Fruit fly (Drosophila melanogaster): ENCODE data around the gene twin.

The twin gene

dm6 chr3R:24261380-24262021, 39.7 kb upstream of the twin start:
- no peak for TF ChIP-seq psq (optimal IDR thresholded peaks at IDR 0.05)
- no peak for TF ChIP-seq insv (optimal IDR thresholded peaks at IDR 0.05)
- no peak for TF ChIP-seq h (optimal IDR thresholded peaks at IDR 0.05)
- no peak for TF ChIP-seq ttk (optimal IDR thresholded peaks at IDR 0.05)
- no peak for TF ChIP-seq Sin3A (optimal IDR thresholded peaks at IDR 0.05)
- TF ChIP-seq Myc (optimal IDR thresholded peaks at IDR 0.05) = no peak

dm6 chr3R:24260411-24260810, 38.6 kb upstream of the twin start:
- TF ChIP-seq Myc (optimal IDR thresholded peaks at IDR 0.05) (no peak), psq (optimal IDR thresholded peaks at IDR 0.05) (no peak), insv (optimal IDR thresholded peaks at IDR 0.05) (no peak), Sin3A (optimal IDR thresholded peaks at IDR 0.05) (no peak), ttk (optimal IDR thresholded peaks at IDR 0.05) (no peak), h (optimal IDR thresholded peaks at IDR 0.05) (no peak)

- TF ChIP-seq psq (optimal IDR thresholded peaks at IDR 0.05) (no peak), insv (optimal IDR thresholded peaks at IDR 0.05) (no peak), ttk (optimal IDR thresholded peaks at IDR 0.05) (no peak), h (optimal IDR thresholded peaks at IDR 0.05) (no peak), Myc (optimal IDR thresholded peaks at IDR 0.05) (no peak), Sin3A (optimal IDR thresholded peaks at IDR 0.05) (no peak)
Measured at dm6 chr3R:24260041-24260379, 38.2 kb upstream of the twin start.

dm6 chr3R:24259278-24260040, 37.7 kb upstream of the twin start:
- no peak for TF ChIP-seq psq (optimal IDR thresholded peaks at IDR 0.05)
- no peak for TF ChIP-seq Sin3A (optimal IDR thresholded peaks at IDR 0.05)
- no peak for TF ChIP-seq ttk (optimal IDR thresholded peaks at IDR 0.05)
- TF ChIP-seq insv (optimal IDR thresholded peaks at IDR 0.05) = no peak

- no peak for TF ChIP-seq Sin3A (optimal IDR thresholded peaks at IDR 0.05)
- TF ChIP-seq Myc (optimal IDR thresholded peaks at IDR 0.05) = no peak
- no peak for TF ChIP-seq ttk (optimal IDR thresholded peaks at IDR 0.05)
- TF ChIP-seq h (optimal IDR thresholded peaks at IDR 0.05) = no peak
- TF ChIP-seq insv (optimal IDR thresholded peaks at IDR 0.05) = no peak
- TF ChIP-seq psq (optimal IDR thresholded peaks at IDR 0.05) = no peak
Measured at dm6 chr3R:24258333-24258732, 36.6 kb upstream of the twin start.

- TF ChIP-seq ttk (optimal IDR thresholded peaks at IDR 0.05) (no peak), psq (optimal IDR thresholded peaks at IDR 0.05) (no peak), Sin3A (optimal IDR thresholded peaks at IDR 0.05) (no peak), insv (optimal IDR thresholded peaks at IDR 0.05) (no peak), h (optimal IDR thresholded peaks at IDR 0.05) (no peak), Myc (optimal IDR thresholded peaks at IDR 0.05) (no peak)
Measured at dm6 chr3R:24252494-24252893, 30.7 kb upstream of the twin start, which contains the start of gene beta-PheRS. beta-PheRS (minus strand) TSS chr3R:24252679.

- no peak for TF ChIP-seq h (optimal IDR thresholded peaks at IDR 0.05)
- TF ChIP-seq Sin3A (optimal IDR thresholded peaks at IDR 0.05) = no peak
- TF ChIP-seq insv (optimal IDR thresholded peaks at IDR 0.05) = no peak
- no peak for TF ChIP-seq psq (optimal IDR thresholded peaks at IDR 0.05)
Measured at dm6 chr3R:24234721-24235120, 13.0 kb upstream of the twin start.

dm6 chr3R:24234162-24234529, 12.4 kb upstream of the twin start:
- TF ChIP-seq psq (optimal IDR thresholded peaks at IDR 0.05) (peak; percentile 53), h (optimal IDR thresholded peaks at IDR 0.05) (no peak)

- TF ChIP-seq insv (optimal IDR thresholded peaks at IDR 0.05) = no peak
Measured at dm6 chr3R:24233366-24234161, 11.8 kb upstream of the twin start.

dm6 chr3R:24231914-24232313, 10.1 kb upstream of the twin start:
- no peak for TF ChIP-seq insv (optimal IDR thresholded peaks at IDR 0.05)
- TF ChIP-seq ttk (optimal IDR thresholded peaks at IDR 0.05) = peak; percentile 90

- TF ChIP-seq ttk (optimal IDR thresholded peaks at IDR 0.05) (no peak), psq (optimal IDR thresholded peaks at IDR 0.05) (peak; percentile 62)
Measured at dm6 chr3R:24231206-24231502, 9.4 kb upstream of the twin start.

- TF ChIP-seq Myc (optimal IDR thresholded peaks at IDR 0.05) (no peak), psq (optimal IDR thresholded peaks at IDR 0.05) (no peak), ttk (optimal IDR thresholded peaks at IDR 0.05) (no peak), insv (optimal IDR thresholded peaks at IDR 0.05) (no peak), Sin3A (optimal IDR thresholded peaks at IDR 0.05) (no peak), h (optimal IDR thresholded peaks at IDR 0.05) (no peak)
Measured at dm6 chr3R:24230423-24231205, 8.8 kb upstream of the twin start, which contains the start of gene mask. mask (plus strand) TSS chr3R:24230562.
